Fruit fly (Drosophila melanogaster) whole organism, embryonic: ENCODE measurements around the gene Dh44.
A peak's percentile ranks its signal among the peaks of the same experiment; 100 is the strongest.

Experiments
- ATbp ChIP-seq: fragments of 200-800 bp; sonication (Bioruptor generic); optimal IDR thresholded peaks from 2 replicates; lab custom pipeline; 2017; ENCODE audit warnings: missing biosample characterization, mild to moderate bottlenecking, missing genetic modification characterization, missing genetic modification reagents
- B-H2 ChIP-seq: fragments of 200-800 bp; sonication (Bioruptor generic); optimal IDR thresholded peaks from 2 replicates; lab custom pipeline; 2018; ENCODE audit warnings: missing biosample characterization, mild to moderate bottlenecking, missing genetic modification characterization
- CG10147 ChIP-seq: fragments of 200-800 bp; sonication (Bioruptor generic); optimal IDR thresholded peaks from 2 replicates; lab custom pipeline; 2019; ENCODE audit warnings: missing biosample characterization, mild to moderate bottlenecking, missing genetic modification characterization, moderate library complexity
- CG11456 ChIP-seq: fragments of 200-800 bp; sonication (Bioruptor generic); IDR thresholded peaks from 3 replicates; pipeline ENCODE4 v1.3.6; 2022; ENCODE audit warnings: missing biosample characterization, missing genetic modification characterization
- CG13123 ChIP-seq: fragments of 200-800 bp; sonication (Bioruptor generic); optimal IDR thresholded peaks from 2 replicates; lab custom pipeline; 2016; ENCODE audit warnings: missing biosample characterization, missing genetic modification characterization
- CG14441 ChIP-seq: fragments of 200-800 bp; sonication (Bioruptor generic); IDR thresholded peaks from 2 replicates; pipeline ENCODE4 v1.3.6; 2022; ENCODE audit warnings: missing biosample characterization, missing genetic modification characterization
- CG14860 ChIP-seq: fragments of 200-800 bp; sonication (Bioruptor generic); IDR thresholded peaks from 3 replicates; pipeline ENCODE4 v1.3.6; 2022; ENCODE audit warnings: missing biosample characterization, missing genetic modification characterization; ENCODE audit not compliant: partially characterized antibody
- CG17612 ChIP-seq: fragments of 200-800 bp; sonication (Bioruptor generic); IDR thresholded peaks from 2 replicates; pipeline ENCODE4 v1.3.6; 2022; ENCODE audit warnings: missing biosample characterization, missing genetic modification characterization
- CG17802 ChIP-seq: fragments of 200-800 bp; sonication (Bioruptor generic); optimal IDR thresholded peaks from 2 replicates; lab custom pipeline; 2018; ENCODE audit warnings: missing biosample characterization, mild to moderate bottlenecking, missing genetic modification characterization, moderate library complexity
- CG18011 ChIP-seq: fragments of 200-800 bp; sonication (Bioruptor generic); optimal IDR thresholded peaks from 2 replicates; lab custom pipeline; 2017; ENCODE audit warnings: missing biosample characterization, missing genetic modification characterization, mild to moderate bottlenecking, moderate library complexity, missing genotype
- CG1832 ChIP-seq: fragments of 200-800 bp; sonication (Bioruptor generic); optimal IDR thresholded peaks from 2 replicates; lab custom pipeline; 2017; ENCODE audit warnings: missing biosample characterization, mild to moderate bottlenecking, missing genetic modification characterization, inconsistent platforms
- CG18619 ChIP-seq: fragments of 200-800 bp; sonication (Bioruptor generic); optimal IDR thresholded peaks from 3 replicates; lab custom pipeline; 2017; ENCODE audit warnings: missing biosample characterization, mild to moderate bottlenecking, missing genetic modification characterization
- CG32772 ChIP-seq: fragments of 200-800 bp; sonication (Bioruptor generic); IDR thresholded peaks from 2 replicates; pipeline ENCODE4 v1.3.6; 2022; ENCODE audit warnings: missing biosample characterization, missing genetic modification characterization
- CG34224 ChIP-seq: fragments of 200-800 bp; sonication (Bioruptor generic); IDR thresholded peaks from 3 replicates; pipeline ENCODE4 v1.3.6; 2022; ENCODE audit warnings: missing biosample characterization, missing genetic modification characterization; ENCODE audit not compliant: partially characterized antibody
- CG3726 ChIP-seq: fragments of 200-800 bp; sonication (Bioruptor generic); IDR thresholded peaks from 3 replicates; pipeline ENCODE4, ENCODE4 v1.3.6; 2022; ENCODE audit warnings: missing biosample characterization, missing genetic modification characterization
- CG4282 ChIP-seq: fragments of 200-800 bp; sonication (Bioruptor generic); optimal IDR thresholded peaks from 2 replicates; lab custom pipeline; 2016; ENCODE audit warnings: missing biosample characterization, missing genetic modification characterization
- CG4730 ChIP-seq: fragments of 200-800 bp; sonication (Bioruptor generic); IDR thresholded peaks from 2 replicates; pipeline ENCODE4 v1.3.6; 2022; ENCODE audit warnings: missing biosample characterization, missing genetic modification characterization
- CG6254 ChIP-seq: fragments of 200-800 bp; sonication (Bioruptor generic); optimal IDR thresholded peaks from 3 replicates; lab custom pipeline; 2017; ENCODE audit warnings: mild to moderate bottlenecking, missing biosample characterization, missing genetic modification reagents, missing genetic modification characterization
- CG6272 ChIP-seq: fragments of 200-800 bp; sonication (Bioruptor generic); IDR thresholded peaks from 2 replicates; pipeline ENCODE4 v1.3.6; 2022; ENCODE audit warnings: missing biosample characterization, missing genetic modification characterization
- CG6689 ChIP-seq: fragments of 200-800 bp; sonication (Bioruptor generic); IDR thresholded peaks from 2 replicates; pipeline ENCODE4 v1.3.6; 2022; ENCODE audit warnings: missing biosample characterization, missing genetic modification characterization
- Dfd ChIP-seq, 2 experiments: fragments of >200 bp; optimal IDR thresholded peaks; 2 replicates each; lab custom pipeline; 2017; ENCODE audit warnings: missing biosample characterization in 2 of 2, missing genetic modification characterization in 2 of 2
- Dip2 ChIP-seq: fragments of 200-800 bp; sonication (Bioruptor generic); IDR thresholded peaks from 2 replicates; pipeline ENCODE4 v1.3.6; 2022; ENCODE audit warnings: missing biosample characterization, missing genetic modification characterization
- Dip3 ChIP-seq: fragments of 200-800 bp; sonication (Bioruptor generic); optimal IDR thresholded peaks from 3 replicates; lab custom pipeline; 2016; ENCODE audit warnings: missing biosample characterization, missing genetic modification characterization
- Dref ChIP-seq: fragments of 200-800 bp; sonication (Bioruptor generic); IDR thresholded peaks from 2 replicates; pipeline ENCODE4 v1.3.6; 2022; ENCODE audit warnings: missing biosample characterization, missing genetic modification characterization
- Hr51 ChIP-seq, 2 experiments: fragments of 200-800 bp; sonication (Bioruptor generic); optimal IDR thresholded peaks; 2 replicates in 1 of 2; 3 replicates in 1 of 2; lab custom pipeline; 2016 to 2018; ENCODE audit warnings: missing biosample characterization in 2 of 2, missing genetic modification characterization in 2 of 2, mild to moderate bottlenecking in 1 of 2, moderate library complexity in 1 of 2
- Mad ChIP-seq: fragments of 200-800 bp; sonication (Bioruptor generic); optimal IDR thresholded peaks from 2 replicates; lab custom pipeline; 2016; ENCODE audit warnings: missing biosample characterization, missing genetic modification characterization
- Mes4 ChIP-seq: fragments of 200-800 bp; sonication (Bioruptor generic); optimal IDR thresholded peaks from 2 replicates; lab custom pipeline; 2016; ENCODE audit warnings: missing biosample characterization, missing genetic modification characterization
- Myb ChIP-seq: fragments of 200-800 bp; sonication (Bioruptor generic); optimal IDR thresholded peaks from 2 replicates; lab custom pipeline; 2016; ENCODE audit warnings: missing biosample characterization, missing genetic modification characterization
- NfI ChIP-seq: fragments of 200-800 bp; sonication (Bioruptor generic); optimal IDR thresholded peaks from 3 replicates; lab custom pipeline; 2018; ENCODE audit warnings: missing biosample characterization, mild to moderate bottlenecking, missing genetic modification characterization, moderate library complexity
- Oli ChIP-seq: fragments of 200-800 bp; sonication (Bioruptor generic); optimal IDR thresholded peaks from 2 replicates; lab custom pipeline; 2018; ENCODE audit warnings: missing biosample characterization, mild to moderate bottlenecking, missing genetic modification characterization, moderate library complexity
- Ravus ChIP-seq: fragments of 200-800 bp; sonication (Bioruptor generic); IDR thresholded peaks from 2 replicates; pipeline ENCODE4 v1.3.6; 2022; ENCODE audit warnings: missing biosample characterization, missing genetic modification characterization
- Six4 ChIP-seq: fragments of 200-800 bp; sonication (Bioruptor generic); optimal IDR thresholded peaks from 2 replicates; lab custom pipeline; 2016; ENCODE audit warnings: missing biosample characterization, missing genetic modification characterization
- bowl ChIP-seq: fragments of 200-800 bp; sonication (Bioruptor generic); IDR thresholded peaks from 2 replicates; pipeline ENCODE4 v1.3.6; 2022; ENCODE audit warnings: missing biosample characterization, missing genetic modification characterization
- cad ChIP-seq: fragments of >200 bp; optimal IDR thresholded peaks from 2 replicates; lab custom pipeline; 2017; ENCODE audit warnings: missing biosample characterization, missing genetic modification characterization
- crp ChIP-seq, 2 experiments: fragments of 200-800 bp; sonication (Bioruptor generic); optimal IDR thresholded peaks; 2 replicates in 1 of 2; 3 replicates in 1 of 2; lab custom pipeline; 2017; ENCODE audit warnings: missing biosample characterization in 2 of 2, missing genetic modification characterization in 2 of 2, mild to moderate bottlenecking in 1 of 2, moderate library complexity in 1 of 2
- cwo ChIP-seq: fragments of 200-800 bp; sonication (Bioruptor generic); optimal IDR thresholded peaks from 3 replicates; lab custom pipeline; 2017; ENCODE audit warnings: missing biosample characterization, missing genetic modification characterization, mild to moderate bottlenecking, moderate library complexity, missing genetic modification reagents
- dysf ChIP-seq: fragments of 200-800 bp; sonication (Bioruptor generic); IDR thresholded peaks from 3 replicates; pipeline ENCODE4 v1.3.6; 2022; ENCODE audit warnings: missing biosample characterization, missing genetic modification characterization
- eve ChIP-seq, 2 experiments: fragments of >200 bp; optimal IDR thresholded peaks; 2 replicates each; lab custom pipeline; 2017; ENCODE audit warnings: missing biosample characterization in 2 of 2, missing genetic modification characterization in 2 of 2
- fd102C ChIP-seq: fragments of 200-800 bp; sonication (Bioruptor generic); optimal IDR thresholded peaks from 2 replicates; lab custom pipeline; 2018; ENCODE audit warnings: missing biosample characterization, mild to moderate bottlenecking, missing genetic modification characterization, moderate library complexity
- grn ChIP-seq: fragments of 200-800 bp; sonication (Bioruptor generic); optimal IDR thresholded peaks from 3 replicates; lab custom pipeline; 2017; ENCODE audit warnings: missing biosample characterization, missing genetic modification characterization
- lab ChIP-seq: fragments of 200-800 bp; sonication (Bioruptor generic); optimal IDR thresholded peaks from 3 replicates; lab custom pipeline; 2017; ENCODE audit warnings: missing biosample characterization, missing genetic modification characterization, mild to moderate bottlenecking, moderate library complexity, missing genetic modification reagents
- pros ChIP-seq: fragments of 200-800 bp; sonication (Bioruptor generic); optimal IDR thresholded peaks from 3 replicates; lab custom pipeline; 2019; ENCODE audit warnings: missing biosample characterization, mild to moderate bottlenecking, missing genetic modification characterization, moderate library complexity
- pum ChIP-seq: fragments of 200-800 bp; sonication (Bioruptor generic); optimal IDR thresholded peaks from 2 replicates; lab custom pipeline; 2016; ENCODE audit warnings: missing biosample characterization, missing genetic modification characterization
- run ChIP-seq: fragments of 200-800 bp; sonication (Bioruptor generic); optimal IDR thresholded peaks from 3 replicates; lab custom pipeline; 2018; ENCODE audit warnings: missing biosample characterization, mild to moderate bottlenecking, missing genetic modification characterization
- sima ChIP-seq: fragments of 200-800 bp; sonication (Bioruptor generic); optimal IDR thresholded peaks from 2 replicates; lab custom pipeline; 2016; ENCODE audit warnings: missing biosample characterization, missing genetic modification characterization
- sqz ChIP-seq: fragments of 200-800 bp; sonication (Bioruptor generic); optimal IDR thresholded peaks from 3 replicates; lab custom pipeline; 2018; ENCODE audit warnings: missing biosample characterization, mild to moderate bottlenecking, missing genetic modification characterization
- tap ChIP-seq: fragments of 200-800 bp; optimal IDR thresholded peaks from 3 replicates; lab custom pipeline; 2019; ENCODE audit warnings: missing biosample characterization, mild to moderate bottlenecking, missing genetic modification characterization, moderate library complexity
- tx ChIP-seq: fragments of 200-800 bp; sonication (Bioruptor generic); optimal IDR thresholded peaks from 2 replicates; lab custom pipeline; 2016; ENCODE audit warnings: missing biosample characterization, missing genetic modification characterization
- usp ChIP-seq: fragments of >200 bp; optimal IDR thresholded peaks from 2 replicates; lab custom pipeline; 2017; ENCODE audit warnings: missing biosample characterization, missing genetic modification characterization
- zf30C ChIP-seq: fragments of 200-800 bp; sonication (Bioruptor generic); optimal IDR thresholded peaks from 3 replicates; lab custom pipeline; 2018; ENCODE audit warnings: missing biosample characterization, mild to moderate bottlenecking, missing genetic modification characterization
- zfh1 ChIP-seq: fragments of 200-800 bp; sonication (Bioruptor generic); IDR thresholded peaks from 3 replicates; pipeline ENCODE4 v1.3.6; 2022; ENCODE audit warnings: missing biosample characterization, missing genetic modification characterization
- zfh2 ChIP-seq: fragments of 200-800 bp; sonication (Bioruptor generic); optimal IDR thresholded peaks from 2 replicates; lab custom pipeline; 2016; ENCODE audit warnings: missing biosample characterization, missing genetic modification characterization

Gene Dh44

dm6 chr3R:9630633-9631095 is 7.3 kb upstream of the Dh44 start, which contains the start of gene Calr (continued):
- TF ChIP-seq pum (no peak), lab (GFP tag; lab: Kevin White, UChicago) (peak; percentile 71), zf30C (GFP tag; lab: Kevin White, UChicago) (peak; percentile 1), Dref (GFP tag; lab: Robert Waterston, UW) (no peak), cwo (no peak), zfh1 (GFP tag; lab: Robert Waterston, UW) (no peak), CG3726 (GFP tag; lab: Robert Waterston, UW) (no peak), Hr51 (GFP tag; optimal IDR thresholded peaks at IDR 0.05; lab: Kevin White, UChicago) (no peak), CG14441 (GFP tag; lab: Robert Waterston, UW) (no peak), CG4282 (no peak), run (tag; lab: Kevin White, UChicago) (peak; percentile 36), Dip3 (peak; percentile 66), crp (GFP tag; optimal IDR thresholded peaks at IDR 0.05; lab: Kevin White, UChicago) (no peak), bowl (no peak), CG18619 (GFP tag; lab: Kevin White, UChicago) (peak; percentile 32), CG10147 (GFP tag; lab: Kevin White, UChicago) (no peak), grn (peak; percentile 26), sqz (peak; percentile 54), dysf (GFP tag; lab: Robert Waterston, UW) (no peak), Dip2 (GFP tag; lab: Robert Waterston, UW) (no peak), Dfd (GFP tag; optimal IDR thresholded peaks at IDR 0.05; lab: Kevin White, UChicago) (no peak), CG13123 (GFP tag; lab: Kevin White, UChicago) (no peak), Ravus (no peak), Oli (tag; lab: Kevin White, UChicago) (no peak), CG18011 (peak; percentile 9), Mad (GFP tag; lab: Kevin White, UChicago) (no peak), CG17802 (tag; lab: Kevin White, UChicago) (no peak), CG6254 (GFP tag; lab: Kevin White, UChicago) (no peak), Mes4 (GFP tag; lab: Kevin White, UChicago) (peak; percentile 1), pros (GFP tag; lab: Kevin White, UChicago) (peak; percentile 53), sima (GFP tag; lab: Kevin White, UChicago) (peak; percentile 15), Myb (GFP tag; lab: Kevin White, UChicago) (peak; percentile 82), CG17612 (GFP tag; lab: Robert Waterston, UW) (no peak), CG4730 (no peak), tx (GFP tag; lab: Kevin White, UChicago) (no peak), CG1832 (GFP tag; lab: Kevin White, UChicago) (peak; percentile 73), zfh2 (GFP tag; lab: Kevin White, UChicago) (no peak), fd102C (GFP tag; lab: Kevin White, UChicago) (no peak), CG6272 (GFP tag; lab: Robert Waterston, UW) (peak; percentile 32; the same call in 1 of the 2 replicates), cad (peak; percentile 89), CG34224 (GFP tag; lab: Robert Waterston, UW) (no peak), B-H2 (GFP tag; lab: Kevin White, UChicago) (peak; percentile 79), CG11456 (GFP tag; lab: Robert Waterston, UW) (no peak), Six4 (GFP tag; lab: Kevin White, UChicago) (no peak), CG32772 (GFP tag; lab: Robert Waterston, UW) (no peak), ATbp (GFP tag; lab: Kevin White, UChicago) (no peak), CG6689 (GFP tag; lab: Robert Waterston, UW) (no peak), tap (tag; lab: Kevin White, UChicago) (no peak), usp (GFP tag; lab: Kevin White, UChicago) (no peak), eve (GFP tag; optimal IDR thresholded peaks at IDR 0.05; lab: Kevin White, UChicago) (no peak), CG14860 (GFP tag; lab: Robert Waterston, UW) (no peak), NfI (peak; percentile 58)
